Worm (Caenorhabditis elegans) whole organism, L4 larva: ENCODE measurements around the gene ZK418.10.
A peak's percentile ranks its signal among the peaks of the same experiment; 100 is the strongest.

Experiments
- F10B5.3 ChIP-seq: sonication (generic microtip); optimal IDR thresholded peaks from 2 replicates; lab custom pipeline; 2016; ENCODE audit warnings: mild to moderate bottlenecking, missing genetic modification characterization, missing compliant biosample characterization
- F44E2.7 ChIP-seq: fragments of 200-800 bp; sonication (Bioruptor generic); IDR thresholded peaks from 2 replicates; pipeline ENCODE4 v2.1.2; 2022; ENCODE audit warnings: missing genetic modification characterization, missing compliant biosample characterization
- F49E8.2 ChIP-seq: sonication (generic microtip); optimal IDR thresholded peaks from 2 replicates; lab custom pipeline; 2016; ENCODE audit warnings: missing compliant biosample characterization, mild to moderate bottlenecking, missing genetic modification characterization, borderline replicate concordance
- T20F7.1 ChIP-seq: fragments of 200-800 bp; sonication (Bioruptor generic); optimal IDR thresholded peaks from 2 replicates; lab custom pipeline; 2018; ENCODE audit warnings: mild to moderate bottlenecking, missing genetic modification characterization, missing compliant biosample characterization
- T26A8.4 ChIP-seq: fragments of 200-800 bp; sonication (Bioruptor generic); IDR thresholded peaks from 2 replicates; pipeline ENCODE4 v1.3.6; 2022; ENCODE audit warnings: missing genetic modification characterization, missing compliant biosample characterization
- Y75B8A.6 ChIP-seq: fragments of 200-800 bp; sonication (Bioruptor generic); IDR thresholded peaks from 2 replicates; pipeline ENCODE4 v1.3.6; 2022; ENCODE audit warnings: missing genetic modification reagents, missing genetic modification characterization, missing compliant biosample characterization
- ZK337.2 ChIP-seq: fragments of 200-800 bp; sonication (Bioruptor generic); IDR thresholded peaks from 2 replicates; pipeline ENCODE4 v1.3.6; 2022; ENCODE audit warnings: missing genetic modification reagents, missing genetic modification characterization, missing compliant biosample characterization
- ZK546.5 ChIP-seq, 2 experiments: sonication (generic microtip); optimal IDR thresholded peaks; 2 replicates each; lab custom pipeline; 2017; ENCODE audit warnings: missing biosample characterization in 2 of 2, missing genetic modification characterization in 2 of 2
- aly-2 ChIP-seq: sonication (generic microtip); optimal IDR thresholded peaks from 2 replicates; lab custom pipeline; 2018; ENCODE audit warnings: missing biosample characterization, missing genetic modification characterization
- ceh-28 ChIP-seq: fragments of 150-350 bp; optimal IDR thresholded peaks from 2 replicates; lab custom pipeline; 2014; ENCODE audit warnings: missing biosample characterization, missing genetic modification reagents, missing genetic modification characterization
- ceh-62 ChIP-seq: sonication (generic microtip); optimal IDR thresholded peaks from 2 replicates; lab custom pipeline; 2017; ENCODE audit warnings: missing biosample characterization, missing genetic modification characterization
- ceh-82 ChIP-seq: sonication (generic microtip); optimal IDR thresholded peaks from 2 replicates; lab custom pipeline; 2017; ENCODE audit warnings: missing biosample characterization, missing genetic modification characterization
- ces-1 ChIP-seq: fragments of 150-350 bp; sonication (generic microtip); optimal IDR thresholded peaks from 4 replicates; lab custom pipeline; 2014; ENCODE audit warnings: missing biosample characterization, missing genetic modification reagents, missing genetic modification characterization
- cey-2 ChIP-seq: sonication (generic microtip); optimal IDR thresholded peaks from 3 replicates; lab custom pipeline; 2017; ENCODE audit warnings: missing genetic modification characterization, mild to moderate bottlenecking, missing compliant biosample characterization, antibody characterized with exemption, borderline replicate concordance; ENCODE audit not compliant: insufficient read depth
- ctbp-1 ChIP-seq: fragments of 200-800 bp; sonication (Bioruptor generic); IDR thresholded peaks from 2 replicates; pipeline ENCODE4 v1.3.6; 2022; ENCODE audit warnings: missing genetic modification reagents, missing genetic modification characterization, missing compliant biosample characterization
- daf-12 ChIP-seq: fragments of 150-350 bp; optimal IDR thresholded peaks from 2 replicates; lab custom pipeline; 2014; ENCODE audit warnings: missing biosample characterization, missing genetic modification reagents, missing genetic modification characterization
- dmd-9 ChIP-seq: fragments of 200-800 bp; sonication (Bioruptor generic); IDR thresholded peaks from 2 replicates; pipeline ENCODE4 v1.3.6; 2022; ENCODE audit warnings: missing genetic modification reagents, missing genetic modification characterization, missing compliant biosample characterization
- dpl-1 ChIP-seq: fragments of 150-350 bp; optimal IDR thresholded peaks from 2 replicates; lab custom pipeline; 2014; ENCODE audit warnings: missing biosample characterization, missing genetic modification reagents, missing genetic modification characterization
- egl-43 ChIP-seq: fragments of 200-800 bp; sonication (Bioruptor generic); IDR thresholded peaks from 2 replicates; pipeline ENCODE4 v1.3.6; 2022; ENCODE audit warnings: missing genetic modification reagents, missing genetic modification characterization, missing compliant biosample characterization
- fkh-10 ChIP-seq: fragments of 150-350 bp; optimal IDR thresholded peaks from 2 replicates; lab custom pipeline; 2014; ENCODE audit warnings: missing biosample characterization, missing genetic modification reagents, missing genetic modification characterization
- hif-1 ChIP-seq, 2 experiments: sonication (generic microtip); optimal IDR thresholded peaks; 2 replicates each; lab custom pipeline; 2016 to 2017; ENCODE audit warnings: missing compliant biosample characterization in 2 of 2, missing genetic modification characterization in 2 of 2, missing genetic modification reagents in 2 of 2, missing genotype in 2 of 2, mild to moderate bottlenecking in 1 of 2
- hlh-30 ChIP-seq: sonication (generic microtip); optimal IDR thresholded peaks from 2 replicates; lab custom pipeline; 2017; ENCODE audit warnings: antibody characterized with exemption, mild to moderate bottlenecking, missing genetic modification characterization, missing compliant biosample characterization; ENCODE audit not compliant: insufficient read depth
- lim-7 ChIP-seq: fragments of 200-800 bp; sonication (Bioruptor generic); IDR thresholded peaks from 2 replicates; pipeline ENCODE4 v1.3.6; 2022; ENCODE audit warnings: missing genetic modification characterization, missing compliant biosample characterization
- lin-1 ChIP-seq: fragments of 200-800 bp; sonication (Bioruptor generic); IDR thresholded peaks from 2 replicates; pipeline ENCODE4 v1.3.6; 2022; ENCODE audit warnings: missing genetic modification reagents, missing genetic modification characterization, missing compliant biosample characterization
- lin-15B ChIP-seq: fragments of 150-350 bp; sonication (generic microtip); optimal IDR thresholded peaks from 3 replicates; lab custom pipeline; 2014; ENCODE audit warnings: missing biosample characterization, missing genetic modification characterization
- lin-38 ChIP-seq: fragments of 200-800 bp; sonication (Bioruptor generic); IDR thresholded peaks from 2 replicates; pipeline ENCODE4 v1.3.6; 2022; ENCODE audit warnings: missing genetic modification reagents, missing genetic modification characterization, missing compliant biosample characterization
- lsy-2 ChIP-seq, 2 experiments: fragments of 150-350 bp in 1 of 2; sonication (generic microtip) in 1 of 2; optimal IDR thresholded peaks; 2 replicates each; lab custom pipeline; 2014 to 2017; ENCODE audit warnings: missing biosample characterization in 2 of 2, missing genetic modification characterization in 2 of 2
- madf-5 ChIP-seq, 2 experiments: fragments of 200-800 bp; sonication (Bioruptor generic); IDR thresholded peaks; 2 replicates each; pipeline ENCODE4 v1.3.6; 2022; ENCODE audit warnings: missing compliant biosample characterization in 2 of 2, missing genetic modification characterization in 2 of 2
- mep-1 ChIP-seq: fragments of 150-350 bp; sonication (generic microtip); optimal IDR thresholded peaks from 3 replicates; lab custom pipeline; 2014; ENCODE audit warnings: missing biosample characterization, missing genetic modification characterization
- mxl-2 ChIP-seq: fragments of 200-800 bp; sonication (Bioruptor generic); conservative IDR thresholded peaks from 2 replicates; pipeline ENCODE4 v1.3.6; 2022; ENCODE audit warnings: missing genetic modification reagents, missing genetic modification characterization, missing compliant biosample characterization
- nhr-28 ChIP-seq: fragments of 150-350 bp; optimal IDR thresholded peaks from 2 replicates; lab custom pipeline; 2014; ENCODE audit warnings: missing biosample characterization, missing genetic modification characterization
- nhr-42 ChIP-seq: fragments of 200-800 bp; sonication (Bioruptor generic); IDR thresholded peaks from 2 replicates; pipeline ENCODE4 v1.3.6; 2022; ENCODE audit warnings: missing genetic modification characterization, missing compliant biosample characterization
- nhr-48 ChIP-seq: sonication (generic microtip); optimal IDR thresholded peaks from 2 replicates; lab custom pipeline; 2016; ENCODE audit warnings: mild to moderate bottlenecking, missing genetic modification characterization, missing compliant biosample characterization
- nhr-76 ChIP-seq: fragments of 150-350 bp; optimal IDR thresholded peaks from 2 replicates; lab custom pipeline; 2014; ENCODE audit warnings: missing biosample characterization, missing genetic modification characterization
- pha-4 ChIP-seq, 2 experiments: fragments of 150-350 bp in 1 of 2; fragments of 200-800 bp in 1 of 2; sonication (Bioruptor generic) in 1 of 2; IDR thresholded peaks in 1 of 2; optimal IDR thresholded peaks in 1 of 2; 2 replicates each; pipeline versions ENCODE4 v1.3.6 to Lab custom; 2014 to 2022; ENCODE audit warnings: missing genetic modification characterization in 2 of 2, missing genetic modification reagents in 2 of 2, missing biosample characterization in 1 of 2, missing compliant biosample characterization in 1 of 2
- php-3 ChIP-seq: fragments of 200-800 bp; sonication (Bioruptor generic); IDR thresholded peaks from 2 replicates; pipeline ENCODE4 v1.3.6; 2022; ENCODE audit warnings: missing genetic modification reagents, missing genetic modification characterization, missing compliant biosample characterization
- saeg-2 ChIP-seq: fragments of 200-800 bp; sonication (Bioruptor generic); IDR thresholded peaks from 2 replicates; pipeline ENCODE4 v1.3.6; 2022; ENCODE audit warnings: missing genetic modification reagents, missing genetic modification characterization, missing compliant biosample characterization
- sdz-12 ChIP-seq: fragments of 200-800 bp; sonication (Bioruptor generic); optimal IDR thresholded peaks from 2 replicates; lab custom pipeline; 2018; ENCODE audit warnings: mild to moderate bottlenecking, missing genetic modification characterization, missing compliant biosample characterization
- tag-97 ChIP-seq: fragments of 200-800 bp; sonication (Bioruptor generic); IDR thresholded peaks from 2 replicates; pipeline ENCODE4 v1.3.6; 2022; ENCODE audit warnings: missing genetic modification characterization, missing compliant biosample characterization
- unc-62 ChIP-seq, 3 experiments: fragments of 150-350 bp in 1 of 3; sonication (generic microtip); optimal IDR thresholded peaks in 2 of 3; peaks in 1 of 3; 1 replicate in 1 of 3; 2 replicates in 2 of 3; lab custom pipeline; 2014 to 2017; ENCODE audit warnings: missing biosample characterization in 3 of 3, missing genetic modification characterization in 3 of 3, missing genetic modification reagents in 3 of 3, missing genotype in 1 of 3
- vab-7 ChIP-seq: fragments of 200-800 bp; sonication (Bioruptor generic); IDR thresholded peaks from 2 replicates; pipeline ENCODE4 v1.3.6; 2022; ENCODE audit warnings: missing genetic modification reagents, missing genetic modification characterization, missing compliant biosample characterization
- zag-1 ChIP-seq: fragments of 150-350 bp; optimal IDR thresholded peaks from 2 replicates; lab custom pipeline; 2014; ENCODE audit warnings: missing biosample characterization, missing genetic modification characterization
- zfp-2 ChIP-seq: sonication (generic microtip); optimal IDR thresholded peaks from 2 replicates; lab custom pipeline; 2016; ENCODE audit warnings: mild to moderate bottlenecking, missing genetic modification characterization, missing compliant biosample characterization
- zip-2 ChIP-seq: fragments of 150-350 bp; optimal IDR thresholded peaks from 2 replicates; lab custom pipeline; 2014; ENCODE audit warnings: missing biosample characterization, missing genetic modification characterization

The ZK418.10 gene

ce11 chrIII:7073801-7074386 lies 16.6 kb downstream of the ZK418.10 start, which contains the start of gene ZK418.5 (continued):
- TF ChIP-seq dpl-1 (GFP tag; lab: Kevin White, UChicago) (peak; percentile 95), madf-5 (GFP tag; IDR thresholded peaks at IDR 0.05; lab: Robert Waterston, UW) (no peak), unc-62 (GFP tag; optimal IDR thresholded peaks at IDR 0.05 in 1 of 2; lab: Kevin White, UChicago) (peak in 1 of 2 experiments; percentile 92), unc-62 (tag; optimal IDR thresholded peaks at IDR 0.05; lab: Kevin White, UChicago) (no peak), ctbp-1 (GFP tag; lab: Robert Waterston, UW) (no peak), aly-2 (no peak), hif-1 (tag; optimal IDR thresholded peaks at IDR 0.05; lab: Kevin White, UChicago) (no peak), nhr-42 (GFP tag; lab: Robert Waterston, UW) (no peak), mep-1 (tag; lab: Kevin White, UChicago) (peak; percentile 34), fkh-10 (GFP tag; lab: Kevin White, UChicago) (no peak), ceh-28 (no peak), pha-4 (GFP tag; IDR thresholded peaks at IDR 0.05; lab: Robert Waterston, UW) (no peak), pha-4 (tag; optimal IDR thresholded peaks at IDR 0.05; lab: Kevin White, UChicago) (no peak), dmd-9 (no peak), ZK337.2 (GFP tag; lab: Robert Waterston, UW) (no peak), nhr-28 (tag; lab: Kevin White, UChicago) (peak; percentile 29), zfp-2 (tag; lab: Kevin White, UChicago) (no peak)

ce11 chrIII:7072452-7072851 lies 18.0 kb downstream of the ZK418.10 start, which contains the start of gene lin-37:
Gene lin-37 (minus strand): TSS chrIII:7072552.
- TF ChIP-seq ceh-82 = no peak
- peak; percentile 44; the same call in 1 of the 2 replicates for TF ChIP-seq lin-38 (GFP tag; lab: Robert Waterston, UW)
- no peak for TF ChIP-seq vab-7

DNA sequence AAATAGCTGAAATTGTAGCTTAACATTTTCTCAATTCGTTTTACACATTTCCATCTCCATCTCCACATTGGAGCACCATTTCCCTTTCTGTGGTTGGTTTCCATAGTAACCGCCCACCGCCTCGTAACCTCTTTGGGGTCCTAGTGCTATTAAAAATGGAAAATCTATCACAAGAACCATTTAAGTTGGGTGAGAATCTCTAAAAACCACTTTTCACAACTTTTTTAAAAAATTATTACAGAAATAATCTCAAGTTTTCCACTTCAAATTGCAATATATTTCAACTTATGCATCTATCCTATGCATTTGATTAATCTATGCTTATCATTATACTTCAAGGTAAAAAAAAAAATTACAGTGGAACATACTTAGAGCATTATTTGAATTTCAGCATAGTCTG lies 20.5 kb downstream of the ZK418.10 start, which contains the start of gene tmem-17:
TSS of gene tmem-17 (plus strand) at position 301 of the 400 bp plus-strand sequence.
- TF ChIP-seq zag-1 (tag; lab: Kevin White, UChicago) = no peak
- TF ChIP-seq lin-1 (GFP tag; lab: Robert Waterston, UW) = no peak
- TF ChIP-seq ZK546.5 (tag; optimal IDR thresholded peaks at IDR 0.05; lab: Kevin White, UChicago) = no peak
- no peak for TF ChIP-seq lin-15B (tag; lab: Kevin White, UChicago)
- TF ChIP-seq nhr-76 (tag; lab: Kevin White, UChicago) = no peak
- TF ChIP-seq ZK337.2 (GFP tag; lab: Robert Waterston, UW) = no peak
- no peak for TF ChIP-seq lim-7 (GFP tag; lab: Robert Waterston, UW)
- no peak for TF ChIP-seq tag-97
- TF ChIP-seq mxl-2 (GFP tag; lab: Robert Waterston, UW) = no peak
- no peak for TF ChIP-seq nhr-42 (GFP tag; lab: Robert Waterston, UW)
- no peak for TF ChIP-seq ceh-62 (tag; lab: Kevin White, UChicago)
- TF ChIP-seq F44E2.7 (GFP tag; lab: Robert Waterston, UW) = no peak
- no peak for TF ChIP-seq zip-2 (tag; lab: Kevin White, UChicago)
- TF ChIP-seq ces-1 (GFP tag; lab: Kevin White, UChicago) = no peak
- no peak for TF ChIP-seq hif-1 (tag; optimal IDR thresholded peaks at IDR 0.05; lab: Kevin White, UChicago)
- TF ChIP-seq egl-43 = no peak
- no peak for TF ChIP-seq nhr-48
- TF ChIP-seq daf-12 (tag; lab: Kevin White, UChicago) = no peak

- TF ChIP-seq hlh-30 (tag; lab: Kevin White, UChicago) (peak; percentile 16), php-3 (GFP tag; lab: Robert Waterston, UW) (no peak), F10B5.3 (tag; lab: Kevin White, UChicago) (no peak), T26A8.4 (GFP tag; lab: Robert Waterston, UW) (no peak), Y75B8A.6 (no peak), lsy-2 (tag; optimal IDR thresholded peaks at IDR 0.05; lab: Kevin White, UChicago) (peak in 1 of 2 experiments; percentile 63), T20F7.1 (GFP tag; lab: Kevin White, UChicago) (peak; percentile 20), F49E8.2 (no peak), madf-5 (GFP tag; IDR thresholded peaks at IDR 0.05; lab: Robert Waterston, UW) (no peak), cey-2 (tag; lab: Kevin White, UChicago) (no peak), sdz-12 (GFP tag; lab: Kevin White, UChicago) (no peak), dpl-1 (GFP tag; lab: Kevin White, UChicago) (peak; percentile 91), saeg-2 (no peak)
Measured at ce11 chrIII:7068520-7069113, 21.9 kb downstream of the ZK418.10 start, which contains the start of the genes ubc-18 and R01H2.8. Gene ubc-18 (minus strand): TSS chrIII:7068570. Gene R01H2.8 (plus strand): TSS chrIII:7069063.
